Worm (Caenorhabditis elegans) whole organism, L1 larva: ENCODE data around the gene lact-3.

Experiments used
- C16A3.4 ChIP-seq: fragments of 150-350 bp; optimal IDR thresholded peaks from 2 replicates; lab custom pipeline; 2014; ENCODE audit warnings: missing biosample characterization, missing genetic modification characterization
- F16B12.6 ChIP-seq: fragments of 150-350 bp; optimal IDR thresholded peaks from 2 replicates; lab custom pipeline; 2014; ENCODE audit warnings: missing biosample characterization, missing genetic modification characterization
- aha-1 ChIP-seq: fragments of 150-350 bp; optimal IDR thresholded peaks from 2 replicates; lab custom pipeline; 2014; ENCODE audit warnings: missing biosample characterization, missing genetic modification characterization
- alr-1 ChIP-seq: fragments of 200-800 bp; sonication (Bioruptor generic); optimal IDR thresholded peaks from 2 replicates; lab custom pipeline; 2018; ENCODE audit warnings: borderline replicate concordance, mild to moderate bottlenecking, missing genetic modification characterization, missing compliant biosample characterization
- ama-1 ChIP-seq: fragments of 150-350 bp; optimal IDR thresholded peaks from 2 replicates; lab custom pipeline; 2014
- blmp-1 ChIP-seq: fragments of 150-350 bp; optimal IDR thresholded peaks from 2 replicates; lab custom pipeline; 2014; ENCODE audit warnings: missing biosample characterization, missing genetic modification characterization
- ceh-8 ChIP-seq: fragments of 200-800 bp; sonication (Bioruptor generic); optimal IDR thresholded peaks from 2 replicates; lab custom pipeline; 2018; ENCODE audit warnings: mild to moderate bottlenecking, missing genetic modification characterization, moderate library complexity, missing compliant biosample characterization
- ceh-82 ChIP-seq, 3 experiments: fragments of 150-350 bp in 1 of 3; sonication (generic microtip) in 2 of 3; optimal IDR thresholded peaks; 2 replicates each; lab custom pipeline; 2014 to 2017; ENCODE audit warnings: missing biosample characterization in 3 of 3, missing genetic modification characterization in 3 of 3
- efl-1 ChIP-seq, 4 experiments: fragments of 150-350 bp; optimal IDR thresholded peaks in 3 of 4; peaks in 1 of 4; 1 replicate in 1 of 4; 2 replicates in 3 of 4; lab custom pipeline; 2014; ENCODE audit warnings: missing biosample characterization in 2 of 4, missing genetic modification characterization in 2 of 4, missing genetic modification reagents in 2 of 4
- efl-3 ChIP-seq: fragments of 200-800 bp; sonication (Bioruptor generic); optimal IDR thresholded peaks from 2 replicates; lab custom pipeline; 2018; ENCODE audit warnings: mild to moderate bottlenecking, missing genetic modification characterization, missing compliant biosample characterization
- egl-13 ChIP-seq: sonication (generic microtip); optimal IDR thresholded peaks from 2 replicates; lab custom pipeline; 2016; ENCODE audit warnings: missing genotype, missing genetic modification reagents, missing genetic modification characterization, missing compliant biosample characterization
- egl-27 ChIP-seq, 2 experiments: fragments of 150-350 bp in 1 of 2; sonication (generic microtip); optimal IDR thresholded peaks; 3 replicates each; lab custom pipeline; 2017 to 2018; ENCODE audit warnings: missing biosample characterization in 2 of 2, missing genetic modification characterization in 2 of 2, missing genetic modification reagents in 2 of 2
- elt-2 ChIP-seq: sonication (generic microtip); optimal IDR thresholded peaks from 2 replicates; lab custom pipeline; 2016; ENCODE audit warnings: missing genetic modification characterization, mild to moderate bottlenecking, inconsistent platforms, missing compliant biosample characterization, missing genetic modification reagents
- ets-5 ChIP-seq: fragments of 200-800 bp; sonication (Bioruptor generic); IDR thresholded peaks from 2 replicates; pipeline ENCODE4 v1.3.6; 2022; ENCODE audit warnings: missing genetic modification characterization, missing compliant biosample characterization
- fkh-10 ChIP-seq: sonication (generic microtip); optimal IDR thresholded peaks from 2 replicates; lab custom pipeline; 2017; ENCODE audit warnings: missing biosample characterization, missing genetic modification reagents, missing genetic modification characterization
- fkh-8 ChIP-seq: sonication (generic microtip); optimal IDR thresholded peaks from 2 replicates; lab custom pipeline; 2016; ENCODE audit warnings: mild to moderate bottlenecking, missing genetic modification characterization, missing compliant biosample characterization
- fos-1 ChIP-seq: fragments of 150-350 bp; optimal IDR thresholded peaks from 2 replicates; lab custom pipeline; 2014; ENCODE audit warnings: missing biosample characterization, missing genetic modification characterization
- hlh-17 ChIP-seq: fragments of 200-800 bp; sonication (Bioruptor generic); optimal IDR thresholded peaks from 2 replicates; lab custom pipeline; 2018; ENCODE audit warnings: missing genetic modification characterization, mild to moderate bottlenecking, missing compliant biosample characterization, moderate library complexity, borderline replicate concordance
- irx-1 ChIP-seq: sonication (generic microtip); optimal IDR thresholded peaks from 2 replicates; lab custom pipeline; 2016; ENCODE audit warnings: missing genetic modification characterization, missing compliant biosample characterization
- isw-1 ChIP-seq: fragments of 200-800 bp; sonication (Bioruptor generic); IDR thresholded peaks from 2 replicates; pipeline ENCODE4 v1.3.6; 2022; ENCODE audit warnings: missing genetic modification characterization, missing compliant biosample characterization
- lin-14 ChIP-seq: fragments of 200-800 bp; sonication (Bioruptor generic); optimal IDR thresholded peaks from 2 replicates; lab custom pipeline; 2018; ENCODE audit warnings: mild to moderate bottlenecking, missing genetic modification characterization, moderate library complexity, missing compliant biosample characterization
- lin-15B ChIP-seq: fragments of 150-350 bp; sonication (generic microtip); optimal IDR thresholded peaks from 3 replicates; lab custom pipeline; 2014; ENCODE audit warnings: missing biosample characterization, missing genetic modification characterization
- lir-3 ChIP-seq: sonication (generic microtip); optimal IDR thresholded peaks from 2 replicates; lab custom pipeline; 2016; ENCODE audit warnings: mild to moderate bottlenecking, missing genetic modification characterization, moderate library complexity, missing compliant biosample characterization; ENCODE audit not compliant: poor library complexity
- lsy-2 ChIP-seq, 2 experiments: fragments of 150-350 bp; optimal IDR thresholded peaks; 2 replicates each; lab custom pipeline; 2014; ENCODE audit warnings: missing biosample characterization in 2 of 2, missing genetic modification characterization in 2 of 2
- mdl-1 ChIP-seq, 2 experiments: fragments of 150-350 bp; optimal IDR thresholded peaks; 2 replicates each; lab custom pipeline; 2014 to 2017; ENCODE audit warnings: missing biosample characterization in 2 of 2, missing genetic modification characterization in 2 of 2, inconsistent platforms in 1 of 2
- mep-1 ChIP-seq: fragments of 150-350 bp; optimal IDR thresholded peaks from 2 replicates; lab custom pipeline; 2014; ENCODE audit warnings: missing biosample characterization, missing genetic modification characterization
- nhr-237 ChIP-seq: fragments of 150-350 bp; optimal IDR thresholded peaks from 2 replicates; lab custom pipeline; 2014; ENCODE audit warnings: missing biosample characterization, missing genetic modification characterization
- nhr-28 ChIP-seq: fragments of 150-350 bp; optimal IDR thresholded peaks from 2 replicates; lab custom pipeline; 2014; ENCODE audit warnings: missing biosample characterization, missing genetic modification characterization
- nhr-84 ChIP-seq: sonication (generic microtip); optimal IDR thresholded peaks from 2 replicates; lab custom pipeline; 2017; ENCODE audit warnings: missing biosample characterization, missing genetic modification characterization
- nhr-90 ChIP-seq: sonication (generic microtip); optimal IDR thresholded peaks from 2 replicates; lab custom pipeline; 2016; ENCODE audit warnings: mild to moderate bottlenecking, missing genetic modification characterization, missing compliant biosample characterization; ENCODE audit not compliant: poor library complexity
- pqm-1 ChIP-seq: sonication (generic microtip); optimal IDR thresholded peaks from 3 replicates; lab custom pipeline; 2017; ENCODE audit warnings: missing biosample characterization, missing genetic modification characterization
- rnt-1 ChIP-seq: sonication (generic microtip); optimal IDR thresholded peaks from 2 replicates; lab custom pipeline; 2016; ENCODE audit warnings: mild to moderate bottlenecking, missing genetic modification characterization, moderate library complexity, missing compliant biosample characterization
- skn-1 ChIP-seq: fragments of 150-350 bp; optimal IDR thresholded peaks from 2 replicates; lab custom pipeline; 2014; ENCODE audit warnings: missing biosample characterization, missing genetic modification characterization
- sup-37 ChIP-seq: fragments of 200-800 bp; sonication (Bioruptor generic); optimal IDR thresholded peaks from 2 replicates; lab custom pipeline; 2018; ENCODE audit warnings: mild to moderate bottlenecking, missing genetic modification characterization, missing compliant biosample characterization
- tbx-2 ChIP-seq: sonication (generic microtip); optimal IDR thresholded peaks from 2 replicates; lab custom pipeline; 2016; ENCODE audit warnings: missing genetic modification characterization, missing compliant biosample characterization
- tlp-1 ChIP-seq: fragments of 150-350 bp; optimal IDR thresholded peaks from 2 replicates; lab custom pipeline; 2014; ENCODE audit warnings: missing biosample characterization, missing genetic modification characterization
- unc-86 ChIP-seq: sonication (generic microtip); optimal IDR thresholded peaks from 2 replicates; lab custom pipeline; 2016; ENCODE audit warnings: missing genetic modification characterization, missing compliant biosample characterization
- vab-15 ChIP-seq: sonication (generic microtip); optimal IDR thresholded peaks from 2 replicates; lab custom pipeline; 2017; ENCODE audit warnings: missing genotype, mild to moderate bottlenecking, missing genetic modification characterization, missing compliant biosample characterization
- zag-1 ChIP-seq: fragments of 150-350 bp; optimal IDR thresholded peaks from 2 replicates; lab custom pipeline; 2014; ENCODE audit warnings: missing biosample characterization, missing genetic modification characterization
- ztf-11 ChIP-seq, 2 experiments: sonication (generic microtip); optimal IDR thresholded peaks; 2 replicates each; lab custom pipeline; 2016 to 2017; ENCODE audit warnings: missing genetic modification characterization in 2 of 2, missing biosample characterization in 1 of 2, missing compliant biosample characterization in 1 of 2

The lact-3 gene

DNA sequence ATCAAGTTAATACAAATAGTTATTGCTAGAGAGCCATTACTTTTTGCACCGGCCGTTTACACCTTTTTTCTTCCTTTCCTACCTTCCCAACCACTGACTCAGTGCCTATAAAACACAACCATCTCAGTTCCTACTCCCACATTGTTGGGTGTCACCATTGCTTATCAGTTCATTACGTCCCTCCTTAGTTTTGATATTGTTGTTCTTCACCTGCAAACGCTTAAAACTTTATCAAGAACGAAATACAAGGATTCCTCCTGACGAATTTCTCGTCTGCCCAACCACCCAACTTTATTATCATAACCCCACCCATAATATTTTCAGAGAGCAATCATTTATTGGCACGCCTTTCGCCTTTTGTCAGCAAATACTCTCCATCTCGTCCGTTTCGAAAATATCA lies 30.4 kb downstream of the lact-3 start:
- TF ChIP-seq ama-1 (no peak), elt-2 (tag; lab: Kevin White, UChicago) (peak; percentile 80), lin-14 (GFP tag; lab: Kevin White, UChicago) (peak; percentile 14), pqm-1 (tag; lab: Kevin White, UChicago) (peak; percentile 11)
- TF ChIP-seq, all 84 proteins: peak for 3

DNA sequence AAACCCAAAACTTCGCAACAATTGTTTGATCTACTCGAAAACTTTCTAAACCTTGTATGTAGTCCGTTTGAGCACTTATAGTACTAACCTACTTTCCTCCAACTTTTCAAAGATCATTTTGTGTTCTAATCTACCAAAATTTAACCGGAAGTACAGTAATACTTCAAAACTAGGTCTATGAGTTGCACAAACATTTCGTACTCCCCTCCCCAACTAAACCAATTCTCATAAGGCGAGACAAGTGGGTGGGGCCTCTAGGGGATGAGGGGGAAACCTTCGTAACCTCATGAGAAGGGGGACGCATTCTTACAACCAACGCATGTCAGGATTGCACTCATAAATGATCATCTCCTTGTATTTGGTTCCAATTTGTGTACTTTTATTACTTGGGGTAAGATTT lies 35.5 kb downstream of the lact-3 start, which contains the start of gene cutl-9:
cutl-9 (plus strand) TSS at position 301 of the 400 bp plus-strand sequence.
- no peak for TF ChIP-seq skn-1
- no peak for TF ChIP-seq nhr-237 (tag; lab: Kevin White, UChicago)
- no peak for TF ChIP-seq efl-3 (GFP tag; lab: Kevin White, UChicago)
- TF ChIP-seq lin-15B (tag; lab: Kevin White, UChicago) = no peak
- TF ChIP-seq ceh-8 (GFP tag; lab: Kevin White, UChicago) = no peak
- TF ChIP-seq lin-14 (GFP tag; lab: Kevin White, UChicago) = no peak
- no peak for TF ChIP-seq egl-13 (tag; lab: Kevin White, UChicago)
- no peak for TF ChIP-seq nhr-28 (tag; lab: Kevin White, UChicago)

DNA sequence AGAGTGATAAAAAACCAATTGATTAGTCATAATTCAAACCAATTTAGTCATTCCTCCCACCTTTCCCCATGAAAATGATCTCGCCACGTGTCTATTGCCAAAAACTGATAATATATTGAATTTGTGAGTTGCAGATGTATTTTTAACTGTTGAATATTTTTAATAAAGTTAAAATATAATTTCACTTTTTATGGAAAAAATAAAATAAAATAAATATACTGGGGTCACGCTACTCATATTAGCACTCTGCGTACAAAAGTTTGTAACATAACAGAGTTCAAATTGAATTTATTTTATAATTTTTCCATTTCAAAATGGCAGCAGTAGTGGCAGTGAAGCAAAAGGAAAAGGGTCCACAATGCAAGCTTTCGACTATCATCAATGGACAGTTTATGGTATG lies 39.3 kb downstream of the lact-3 start, which contains the start of gene C14A4.13:
C14A4.13 (plus strand) TSS at position 301 of the 400 bp plus-strand sequence.
- TF ChIP-seq aha-1 (tag; lab: Kevin White, UChicago) = no peak
- TF ChIP-seq ama-1 = no peak
- TF ChIP-seq mdl-1 (tag; optimal IDR thresholded peaks at IDR 0.05; lab: Kevin White, UChicago) = no peak

DNA sequence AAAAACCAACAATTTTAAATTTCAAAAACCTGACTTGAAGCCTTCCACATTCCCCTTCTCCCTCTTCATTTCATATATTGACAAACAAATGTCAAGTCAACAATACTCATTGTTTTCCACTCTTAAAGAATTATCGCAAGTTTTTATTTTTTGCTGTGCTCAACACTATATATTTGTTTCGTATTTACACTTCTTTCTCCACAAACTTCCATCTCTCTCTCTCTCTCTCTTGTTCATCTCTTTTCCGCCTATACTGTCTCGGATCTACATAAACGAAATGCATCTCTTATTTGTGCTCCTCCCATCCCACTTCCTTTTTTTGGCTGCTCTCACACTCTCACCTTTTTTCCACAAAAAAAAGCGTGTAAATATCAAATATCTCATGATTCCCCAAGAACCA lies 44.7 kb downstream of the lact-3 start, which contains the start of gene C14A4.12:
C14A4.12 (plus strand) TSS at position 301 of the 400 bp plus-strand sequence.
- TF ChIP-seq hlh-17 (GFP tag; lab: Kevin White, UChicago) (no peak), mep-1 (tag; lab: Kevin White, UChicago) (no peak), tbx-2 (tag; lab: Kevin White, UChicago) (no peak), fkh-10 (GFP tag; lab: Kevin White, UChicago) (no peak)

DNA sequence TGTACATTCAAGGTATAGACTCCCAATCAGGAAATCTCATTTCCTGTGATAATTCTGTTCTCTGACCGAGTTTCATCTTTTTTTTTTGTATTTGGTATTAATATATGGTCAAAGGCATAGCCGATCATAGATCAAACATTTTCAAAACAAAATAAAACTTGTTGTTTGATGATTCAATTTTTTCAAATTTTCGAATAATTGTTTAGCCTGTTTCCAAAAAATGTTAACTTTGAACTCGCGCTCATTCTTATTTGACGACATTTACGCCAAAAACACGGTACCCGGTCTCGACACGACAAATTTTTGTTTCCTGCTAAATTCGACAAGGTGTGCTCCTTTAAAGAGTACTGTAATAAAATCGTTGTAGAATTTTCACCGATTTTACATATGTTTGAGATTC lies 48.7 kb downstream of the lact-3 start:
- TF ChIP-seq nhr-90 (tag; lab: Kevin White, UChicago) (no peak), efl-1 (optimal IDR thresholded peaks at IDR 0.05; lab: Kevin White, UChicago) (no peak), efl-1 (GFP tag; optimal IDR thresholded peaks at IDR 0.05 in 1 of 2; lab: Kevin White, UChicago) (peak in 1 of 2 experiments; percentile 65), ets-5 (GFP tag; lab: Robert Waterston, UW) (no peak)
- TF ChIP-seq, all 84 proteins: peak for 1

DNA sequence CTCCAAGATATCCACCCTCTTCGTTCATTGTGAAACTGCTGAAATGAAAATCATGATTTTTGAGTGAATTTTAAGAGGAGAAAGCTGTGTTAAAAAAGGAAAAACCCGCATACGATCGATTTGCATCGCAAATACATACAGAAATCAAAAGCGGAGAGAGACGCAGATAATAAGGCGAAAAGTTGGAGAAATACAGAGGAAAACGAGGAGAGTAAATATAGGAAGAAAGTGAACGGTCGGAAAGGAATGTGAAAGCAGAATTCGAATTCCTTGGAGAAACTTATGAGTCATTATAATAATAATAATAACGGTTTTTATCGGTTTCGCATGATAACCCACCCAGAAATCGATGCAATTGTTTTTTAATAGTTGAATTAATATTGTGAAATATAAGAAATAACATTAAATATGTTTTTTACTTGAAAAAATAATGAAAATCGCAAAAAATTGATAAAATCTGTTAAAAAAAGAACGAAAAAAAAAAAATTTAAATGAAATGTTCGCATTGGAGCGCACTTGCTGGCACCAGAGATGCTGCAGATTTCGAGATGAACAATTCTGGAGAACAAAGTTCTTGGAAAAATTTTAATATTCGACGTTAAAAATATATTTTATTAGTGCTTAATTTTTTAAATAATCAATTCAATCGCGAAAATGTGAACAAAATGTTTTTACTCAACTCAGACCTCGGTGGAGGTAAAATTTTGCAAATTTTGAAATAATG lies 50.1 kb downstream of the lact-3 start, which contains the start of gene ccm-3:
ccm-3 (minus strand) TSS at position 38 of the 724 bp plus-strand sequence.
- TF ChIP-seq sup-37 (GFP tag; lab: Kevin White, UChicago) = no peak
- TF ChIP-seq alr-1 = no peak
- no peak for TF ChIP-seq ceh-8 (GFP tag; lab: Kevin White, UChicago)
- TF ChIP-seq irx-1 (tag; lab: Kevin White, UChicago) = no peak
- peak; percentile 15 to 77 for TF ChIP-seq lsy-2 (tag; optimal IDR thresholded peaks at IDR 0.05; lab: Kevin White, UChicago)
- no peak for TF ChIP-seq tlp-1
- peak; percentile 3 for TF ChIP-seq fkh-10 (GFP tag; lab: Kevin White, UChicago)
- no peak for TF ChIP-seq egl-13 (tag; lab: Kevin White, UChicago)
- no peak; the same call in 1 of the 2 replicates for TF ChIP-seq isw-1 (GFP tag; lab: Robert Waterston, UW)
- TF ChIP-seq fos-1 (tag; lab: Kevin White, UChicago) = no peak
- peak; percentile 50 for TF ChIP-seq C16A3.4 (tag; lab: Kevin White, UChicago)
- TF ChIP-seq vab-15 (tag; lab: Kevin White, UChicago) = no peak
- peak; percentile 1 for TF ChIP-seq unc-86 (tag; lab: Kevin White, UChicago)
- peak; percentile 98 for TF ChIP-seq blmp-1 (tag; lab: Kevin White, UChicago)
- TF ChIP-seq hlh-17 (GFP tag; lab: Kevin White, UChicago) = no peak
- TF ChIP-seq ztf-11 (tag; optimal IDR thresholded peaks at IDR 0.05; lab: Kevin White, UChicago) = no peak
- peak; percentile 28 for TF ChIP-seq fkh-8 (tag; lab: Kevin White, UChicago)
- peak in 2 of 3 experiments; percentile 15 to 54 for TF ChIP-seq ceh-82 (tag; optimal IDR thresholded peaks at IDR 0.05; lab: Kevin White, UChicago)
- TF ChIP-seq rnt-1 (tag; lab: Kevin White, UChicago) = peak; percentile 42
- no peak for TF ChIP-seq lir-3 (tag; lab: Kevin White, UChicago)
- TF ChIP-seq nhr-84 (tag; lab: Kevin White, UChicago) = no peak
- TF ChIP-seq zag-1 (tag; lab: Kevin White, UChicago) = no peak
- no peak for TF ChIP-seq egl-27 (tag; optimal IDR thresholded peaks at IDR 0.05; lab: Kevin White, UChicago)
- TF ChIP-seq F16B12.6 (tag; lab: Kevin White, UChicago) = peak; percentile 3
- no peak for TF ChIP-seq nhr-28 (tag; lab: Kevin White, UChicago)
